Worm (Caenorhabditis elegans) whole organism, L3 larva: ENCODE measurements around the gene srj-37.

Experiments used
- R02D3.7 ChIP-seq: fragments of 150-350 bp; optimal IDR thresholded peaks from 2 replicates; lab custom pipeline; 2014; ENCODE audit warnings: missing biosample characterization, missing genetic modification characterization
- ZK546.5 ChIP-seq: sonication (generic microtip); optimal IDR thresholded peaks from 2 replicates; lab custom pipeline; 2017; ENCODE audit warnings: missing biosample characterization, missing genetic modification characterization
- aly-2 ChIP-seq: fragments of 150-350 bp; optimal IDR thresholded peaks from 2 replicates; lab custom pipeline; 2014; ENCODE audit warnings: missing biosample characterization, missing genetic modification characterization
- ama-1 ChIP-seq: fragments of 150-350 bp; optimal IDR thresholded peaks from 2 replicates; lab custom pipeline; 2018
- ceh-16 ChIP-seq: sonication (generic microtip); optimal IDR thresholded peaks from 2 replicates; lab custom pipeline; 2017; ENCODE audit warnings: missing biosample characterization, missing genetic modification characterization
- ceh-28 ChIP-seq: fragments of 150-350 bp; optimal IDR thresholded peaks from 2 replicates; lab custom pipeline; 2014; ENCODE audit warnings: missing biosample characterization, missing genetic modification reagents, missing genetic modification characterization
- ceh-82 ChIP-seq: fragments of 150-350 bp; optimal IDR thresholded peaks from 2 replicates; lab custom pipeline; 2014; ENCODE audit warnings: missing biosample characterization, missing genetic modification characterization
- ceh-9 ChIP-seq: sonication (generic microtip); optimal IDR thresholded peaks from 2 replicates; lab custom pipeline; 2018; ENCODE audit warnings: missing biosample characterization, missing genetic modification characterization
- daf-12 ChIP-seq: fragments of 150-350 bp; optimal IDR thresholded peaks from 2 replicates; lab custom pipeline; 2014; ENCODE audit warnings: missing biosample characterization, missing genetic modification reagents, missing genetic modification characterization
- egl-27 ChIP-seq: sonication (generic microtip); optimal IDR thresholded peaks from 4 replicates; lab custom pipeline; 2017; ENCODE audit warnings: missing biosample characterization, missing genetic modification reagents, missing genetic modification characterization
- egl-5 ChIP-seq: fragments of 150-350 bp; optimal IDR thresholded peaks from 2 replicates; lab custom pipeline; 2017; ENCODE audit warnings: missing biosample characterization, missing genetic modification reagents, missing genetic modification characterization, inconsistent platforms
- elt-1 ChIP-seq: fragments of 150-350 bp; optimal IDR thresholded peaks from 2 replicates; lab custom pipeline; 2014; ENCODE audit warnings: missing biosample characterization, missing genetic modification characterization
- elt-2 ChIP-seq: sonication (generic microtip); optimal IDR thresholded peaks from 2 replicates; lab custom pipeline; 2016; ENCODE audit warnings: missing genetic modification reagents, mild to moderate bottlenecking, missing genetic modification characterization, missing compliant biosample characterization
- elt-3 ChIP-seq, 3 experiments: fragments of 150-350 bp in 1 of 3; sonication (generic microtip) in 2 of 3; optimal IDR thresholded peaks; 2 replicates in 2 of 3; 4 replicates in 1 of 3; lab custom pipeline; 2014 to 2017; ENCODE audit warnings: missing biosample characterization in 3 of 3, missing genetic modification characterization in 3 of 3
- eor-1 ChIP-seq, 2 experiments: fragments of 150-350 bp; optimal IDR thresholded peaks; 2 replicates each; lab custom pipeline; 2014 to 2018; ENCODE audit warnings: missing biosample characterization in 2 of 2, missing genetic modification characterization in 2 of 2
- fkh-10 ChIP-seq: sonication (generic microtip); optimal IDR thresholded peaks from 2 replicates; lab custom pipeline; 2017; ENCODE audit warnings: missing biosample characterization, missing genetic modification reagents, missing genetic modification characterization
- fkh-2 ChIP-seq: fragments of 150-350 bp; optimal IDR thresholded peaks from 2 replicates; lab custom pipeline; 2014; ENCODE audit warnings: missing biosample characterization, missing genetic modification reagents, missing genetic modification characterization
- fos-1 ChIP-seq: fragments of 150-350 bp; optimal IDR thresholded peaks from 2 replicates; lab custom pipeline; 2014; ENCODE audit warnings: missing biosample characterization, missing genetic modification characterization
- hmg-11 ChIP-seq: sonication (generic microtip); optimal IDR thresholded peaks from 2 replicates; lab custom pipeline; 2016; ENCODE audit warnings: missing genetic modification characterization, missing compliant biosample characterization
- jun-1 ChIP-seq: fragments of 150-350 bp; optimal IDR thresholded peaks from 2 replicates; lab custom pipeline; 2014; ENCODE audit warnings: missing biosample characterization, missing genetic modification reagents, missing genetic modification characterization
- lin-15B ChIP-seq: fragments of 150-350 bp; optimal IDR thresholded peaks from 2 replicates; lab custom pipeline; 2014; ENCODE audit warnings: missing biosample characterization, missing genetic modification characterization
- lin-39 ChIP-seq: fragments of 150-350 bp; optimal IDR thresholded peaks from 2 replicates; lab custom pipeline; 2018; ENCODE audit warnings: missing biosample characterization, missing genetic modification reagents, missing genetic modification characterization
- lsy-12 ChIP-seq: sonication (generic microtip); optimal IDR thresholded peaks from 2 replicates; lab custom pipeline; 2016; ENCODE audit warnings: mild to moderate bottlenecking, missing genetic modification characterization, missing compliant biosample characterization
- mdl-1 ChIP-seq: fragments of 150-350 bp; optimal IDR thresholded peaks from 2 replicates; lab custom pipeline; 2014; ENCODE audit warnings: missing biosample characterization, missing genetic modification characterization
- mml-1 ChIP-seq: fragments of 150-350 bp; sonication (generic microtip); optimal IDR thresholded peaks from 3 replicates; lab custom pipeline; 2014; ENCODE audit warnings: missing biosample characterization, missing genetic modification characterization
- nfya-1 ChIP-seq: sonication (generic microtip); optimal IDR thresholded peaks from 2 replicates; lab custom pipeline; 2017; ENCODE audit warnings: missing genetic modification characterization, mild to moderate bottlenecking, missing compliant biosample characterization, antibody characterized with exemption, moderate library complexity; ENCODE audit not compliant: insufficient read depth
- nhr-11 ChIP-seq: fragments of 150-350 bp; optimal IDR thresholded peaks from 2 replicates; lab custom pipeline; 2014; ENCODE audit warnings: missing biosample characterization, missing genetic modification characterization
- nhr-12 ChIP-seq: fragments of 150-350 bp; optimal IDR thresholded peaks from 2 replicates; lab custom pipeline; 2014; ENCODE audit warnings: missing biosample characterization, missing genetic modification characterization
- nhr-23 ChIP-seq: fragments of 150-350 bp; optimal IDR thresholded peaks from 2 replicates; lab custom pipeline; 2014; ENCODE audit warnings: missing biosample characterization, missing genetic modification reagents, missing genetic modification characterization
- nhr-237 ChIP-seq: fragments of 150-350 bp; optimal IDR thresholded peaks from 2 replicates; lab custom pipeline; 2014; ENCODE audit warnings: missing biosample characterization, missing genetic modification characterization
- nhr-25 ChIP-seq: sonication (generic microtip); optimal IDR thresholded peaks from 2 replicates; lab custom pipeline; 2017; ENCODE audit warnings: missing biosample characterization, missing genetic modification characterization
- nhr-28 ChIP-seq: fragments of 150-350 bp; optimal IDR thresholded peaks from 2 replicates; lab custom pipeline; 2014; ENCODE audit warnings: missing biosample characterization, missing genetic modification characterization
- nhr-43 ChIP-seq: sonication (generic microtip); optimal IDR thresholded peaks from 2 replicates; lab custom pipeline; 2016; ENCODE audit warnings: mild to moderate bottlenecking, missing genetic modification characterization, missing compliant biosample characterization; ENCODE audit not compliant: poor library complexity, severe bottlenecking
- nhr-67 ChIP-seq: fragments of 150-350 bp; optimal IDR thresholded peaks from 2 replicates; lab custom pipeline; 2014; ENCODE audit warnings: missing biosample characterization, missing genetic modification characterization
- nhr-76 ChIP-seq: fragments of 150-350 bp; sonication (generic microtip); optimal IDR thresholded peaks from 5 replicates; lab custom pipeline; 2014; ENCODE audit warnings: missing biosample characterization, missing genetic modification characterization
- nhr-77 ChIP-seq: fragments of 150-350 bp; optimal IDR thresholded peaks from 2 replicates; lab custom pipeline; 2014; ENCODE audit warnings: missing biosample characterization, missing genetic modification characterization
- pha-4 ChIP-seq: fragments of 150-350 bp; optimal IDR thresholded peaks from 2 replicates; lab custom pipeline; 2014; ENCODE audit warnings: missing biosample characterization, missing genetic modification reagents, missing genetic modification characterization
- pqm-1 ChIP-seq: fragments of 150-350 bp; optimal IDR thresholded peaks from 2 replicates; lab custom pipeline; 2017; ENCODE audit warnings: missing biosample characterization, missing genetic modification characterization, inconsistent platforms
- sea-2 ChIP-seq: fragments of 150-350 bp; sonication (generic microtip); optimal IDR thresholded peaks from 4 replicates; lab custom pipeline; 2014; ENCODE audit warnings: missing biosample characterization, missing genetic modification reagents, missing genetic modification characterization
- skn-1 ChIP-seq: fragments of 150-350 bp; optimal IDR thresholded peaks from 2 replicates; lab custom pipeline; 2014; ENCODE audit warnings: missing biosample characterization, missing genetic modification characterization
- snpc-4 ChIP-seq: fragments of 150-350 bp; optimal IDR thresholded peaks from 2 replicates; lab custom pipeline; 2014; ENCODE audit warnings: missing biosample characterization, missing genetic modification characterization
- tbx-2 ChIP-seq: sonication (generic microtip); optimal IDR thresholded peaks from 2 replicates; lab custom pipeline; 2016; ENCODE audit warnings: mild to moderate bottlenecking, missing genetic modification characterization, missing compliant biosample characterization
- unc-39 ChIP-seq: sonication (generic microtip); optimal IDR thresholded peaks from 4 replicates; lab custom pipeline; 2017; ENCODE audit warnings: missing biosample characterization, missing genetic modification characterization
- unc-62 ChIP-seq: fragments of 150-350 bp; sonication (generic microtip); optimal IDR thresholded peaks from 4 replicates; lab custom pipeline; 2014; ENCODE audit warnings: missing biosample characterization, missing genetic modification reagents, missing genetic modification characterization
- zag-1 ChIP-seq: fragments of 150-350 bp; optimal IDR thresholded peaks from 2 replicates; lab custom pipeline; 2014; ENCODE audit warnings: missing biosample characterization, missing genetic modification characterization
- ztf-11 ChIP-seq: fragments of 150-350 bp; optimal IDR thresholded peaks from 2 replicates; lab custom pipeline; 2014; ENCODE audit warnings: missing biosample characterization, missing genetic modification characterization
- ztf-4 ChIP-seq: fragments of 150-350 bp; optimal IDR thresholded peaks from 2 replicates; lab custom pipeline; 2014; ENCODE audit warnings: missing biosample characterization, missing genetic modification characterization

Gene srj-37

ce11 chrV:619054-619453 lies 19.4 kb upstream of the srj-37 start, which contains the start of gene F48G7.4:
TSS of gene F48G7.4 (plus strand) at chrV:619453.
- TF ChIP-seq pha-4 (tag; lab: Kevin White, UChicago) (no peak), mdl-1 (tag; lab: Kevin White, UChicago) (peak; percentile 22), ztf-4 (no peak), elt-3 (tag; optimal IDR thresholded peaks at IDR 0.05; lab: Kevin White, UChicago) (no peak), ceh-9 (tag; lab: Kevin White, UChicago) (no peak), mml-1 (no peak), ZK546.5 (tag; lab: Kevin White, UChicago) (no peak), fkh-10 (GFP tag; lab: Kevin White, UChicago) (no peak), nhr-67 (no peak), snpc-4 (peak; percentile 85), egl-27 (tag; lab: Kevin White, UChicago) (peak; percentile 51), R02D3.7 (tag; lab: Kevin White, UChicago) (peak; percentile 8), elt-2 (no peak), zag-1 (tag; lab: Kevin White, UChicago) (no peak), jun-1 (tag; lab: Kevin White, UChicago) (peak; percentile 83), ztf-11 (tag; lab: Kevin White, UChicago) (no peak), nhr-43 (tag; lab: Kevin White, UChicago) (no peak), ceh-28 (tag; lab: Kevin White, UChicago) (peak; percentile 74), nhr-76 (tag; lab: Kevin White, UChicago) (no peak), nhr-28 (no peak), pqm-1 (tag; lab: Kevin White, UChicago) (peak; percentile 44), nfya-1 (tag; lab: Kevin White, UChicago) (peak; percentile 70), nhr-23 (tag; lab: Kevin White, UChicago) (peak; percentile 73), nhr-11 (tag; lab: Kevin White, UChicago) (peak; percentile 58), elt-1 (tag; lab: Kevin White, UChicago) (peak; percentile 64), hmg-11 (tag; lab: Kevin White, UChicago) (peak; percentile 84), daf-12 (tag; lab: Kevin White, UChicago) (no peak), tbx-2 (peak; percentile 57), ceh-16 (tag; lab: Kevin White, UChicago) (no peak), ama-1 (lab: Kevin White, UChicago) (no peak), lin-15B (tag; lab: Kevin White, UChicago) (peak; percentile 66), lsy-12 (no peak), skn-1 (tag; lab: Kevin White, UChicago) (no peak), egl-5 (tag; lab: Kevin White, UChicago) (no peak), aly-2 (no peak), eor-1 (tag; optimal IDR thresholded peaks at IDR 0.05; lab: Kevin White, UChicago) (no peak), nhr-77 (no peak), nhr-237 (tag; lab: Kevin White, UChicago) (no peak), sea-2 (GFP tag; lab: Kevin White, UChicago) (no peak), lin-39 (tag; lab: Kevin White, UChicago) (peak; percentile 23), nhr-12 (tag; lab: Kevin White, UChicago) (no peak), unc-39 (tag; lab: Kevin White, UChicago) (no peak), unc-62 (GFP tag; lab: Kevin White, UChicago) (peak; percentile 94), fkh-2 (tag; lab: Kevin White, UChicago) (no peak), ceh-82 (tag; lab: Kevin White, UChicago) (no peak), fos-1 (no peak), nhr-25 (tag; lab: Kevin White, UChicago) (peak; percentile 4)
